Worm (Caenorhabditis elegans) whole organism, L2 larva: ENCODE measurements around the gene F54E2.2.

Experiments used
- C34F6.9 ChIP-seq: fragments of 150-350 bp; optimal IDR thresholded peaks from 2 replicates; lab custom pipeline; 2014; ENCODE audit warnings: missing biosample characterization, missing genetic modification characterization
- F13H6.1 ChIP-seq: sonication (generic microtip); optimal IDR thresholded peaks from 2 replicates; lab custom pipeline; 2016; ENCODE audit warnings: missing genetic modification characterization, missing compliant biosample characterization
- Y55F3AM.14 ChIP-seq: fragments of 200-800 bp; sonication (Bioruptor generic); optimal IDR thresholded peaks from 2 replicates; lab custom pipeline; 2018; ENCODE audit warnings: mild to moderate bottlenecking, missing genetic modification characterization, missing compliant biosample characterization
- ZK546.5 ChIP-seq: sonication (generic microtip); optimal IDR thresholded peaks from 2 replicates; lab custom pipeline; 2017; ENCODE audit warnings: missing biosample characterization, missing genetic modification characterization
- alr-1 ChIP-seq: fragments of 150-350 bp; optimal IDR thresholded peaks from 2 replicates; lab custom pipeline; 2014; ENCODE audit warnings: missing biosample characterization, missing genetic modification characterization
- aly-2 ChIP-seq: fragments of 150-350 bp; optimal IDR thresholded peaks from 2 replicates; lab custom pipeline; 2014; ENCODE audit warnings: missing biosample characterization, missing genetic modification characterization
- ama-1 ChIP-seq: fragments of 150-350 bp; optimal IDR thresholded peaks from 2 replicates; lab custom pipeline; 2018; ENCODE audit warnings: inconsistent platforms
- ceh-82 ChIP-seq: fragments of 150-350 bp; optimal IDR thresholded peaks from 2 replicates; lab custom pipeline; 2014; ENCODE audit warnings: missing biosample characterization, missing genetic modification characterization
- crh-2 ChIP-seq: sonication (generic microtip); optimal IDR thresholded peaks from 2 replicates; lab custom pipeline; 2017; ENCODE audit warnings: missing biosample characterization, missing genetic modification characterization
- dmd-4 ChIP-seq: sonication (generic microtip); optimal IDR thresholded peaks from 2 replicates; lab custom pipeline; 2017; ENCODE audit warnings: missing biosample characterization, missing genetic modification characterization
- fos-1 ChIP-seq: fragments of 150-350 bp; optimal IDR thresholded peaks from 2 replicates; lab custom pipeline; 2014; ENCODE audit warnings: missing biosample characterization, missing genetic modification characterization
- lin-11 ChIP-seq: fragments of 150-350 bp; sonication (generic microtip); optimal IDR thresholded peaks from 2 replicates; lab custom pipeline; 2014; ENCODE audit warnings: missing biosample characterization, missing genetic modification characterization, inconsistent platforms, mixed read lengths
- lin-39 ChIP-seq: fragments of 150-350 bp; optimal IDR thresholded peaks from 2 replicates; lab custom pipeline; 2014; ENCODE audit warnings: missing biosample characterization, missing genetic modification reagents, missing genetic modification characterization
- mdl-1 ChIP-seq, 2 experiments: fragments of 150-350 bp in 1 of 2; sonication (generic microtip) in 1 of 2; optimal IDR thresholded peaks; 2 replicates each; lab custom pipeline; 2017; ENCODE audit warnings: missing biosample characterization in 2 of 2, missing genetic modification characterization in 2 of 2
- nhr-12 ChIP-seq: fragments of 150-350 bp; optimal IDR thresholded peaks from 2 replicates; lab custom pipeline; 2014; ENCODE audit warnings: missing biosample characterization, missing genetic modification characterization
- nhr-129 ChIP-seq: fragments of 150-350 bp; optimal IDR thresholded peaks from 2 replicates; lab custom pipeline; 2014; ENCODE audit warnings: missing biosample characterization, missing genetic modification characterization
- nhr-23 ChIP-seq: fragments of 150-350 bp; optimal IDR thresholded peaks from 2 replicates; lab custom pipeline; 2014; ENCODE audit warnings: missing biosample characterization, missing genetic modification reagents, missing genetic modification characterization
- nhr-25 ChIP-seq: fragments of 150-350 bp; sonication (generic microtip); optimal IDR thresholded peaks from 3 replicates; lab custom pipeline; 2014; ENCODE audit warnings: missing biosample characterization, missing genetic modification characterization
- nhr-6 ChIP-seq: fragments of 150-350 bp; optimal IDR thresholded peaks from 2 replicates; lab custom pipeline; 2014; ENCODE audit warnings: missing biosample characterization, missing genetic modification characterization
- peb-1 ChIP-seq: fragments of 150-350 bp; optimal IDR thresholded peaks from 2 replicates; lab custom pipeline; 2014; ENCODE audit warnings: missing biosample characterization, missing genetic modification characterization
- skn-1 ChIP-seq: sonication (generic microtip); optimal IDR thresholded peaks from 2 replicates; lab custom pipeline; 2017; ENCODE audit warnings: missing biosample characterization, missing genetic modification characterization
- sma-9 ChIP-seq, 2 experiments: fragments of 150-350 bp in 1 of 2; sonication (generic microtip) in 1 of 2; optimal IDR thresholded peaks; 2 replicates each; lab custom pipeline; 2014 to 2016; ENCODE audit warnings: missing genetic modification characterization in 2 of 2, mild to moderate bottlenecking in 1 of 2, missing biosample characterization in 1 of 2, missing compliant biosample characterization in 1 of 2, missing genetic modification reagents in 1 of 2, moderate library complexity in 1 of 2
- unc-39 ChIP-seq: fragments of 150-350 bp; optimal IDR thresholded peaks from 2 replicates; lab custom pipeline; 2014; ENCODE audit warnings: missing biosample characterization, missing genetic modification characterization
- unc-55 ChIP-seq: fragments of 150-350 bp; sonication (generic microtip); optimal IDR thresholded peaks from 3 replicates; lab custom pipeline; 2014; ENCODE audit warnings: missing biosample characterization, missing genetic modification reagents, missing genetic modification characterization
- unc-62 ChIP-seq: fragments of 150-350 bp; optimal IDR thresholded peaks from 2 replicates; lab custom pipeline; 2014; ENCODE audit warnings: missing biosample characterization, missing genetic modification reagents, missing genetic modification characterization
- zag-1 ChIP-seq: fragments of 150-350 bp; optimal IDR thresholded peaks from 2 replicates; lab custom pipeline; 2014; ENCODE audit warnings: missing biosample characterization, missing genetic modification characterization
- ztf-1 ChIP-seq: fragments of 200-800 bp; sonication (Bioruptor generic); conservative IDR thresholded peaks from 2 replicates; pipeline ENCODE4 v1.3.6; 2022; ENCODE audit warnings: missing genetic modification characterization, missing compliant biosample characterization
- ztf-11 ChIP-seq: sonication (generic microtip); optimal IDR thresholded peaks from 2 replicates; lab custom pipeline; 2017; ENCODE audit warnings: missing biosample characterization, missing genetic modification characterization
- ztf-4 ChIP-seq: fragments of 150-350 bp; optimal IDR thresholded peaks from 2 replicates; lab custom pipeline; 2014; ENCODE audit warnings: missing biosample characterization, missing genetic modification characterization

The F54E2.2 gene

ce11 chrV:2799172-2799869 lies 3.2 kb downstream of the F54E2.2 start:
- TF ChIP-seq unc-55 (GFP tag; lab: Kevin White, UChicago), result no peak
- no peak for TF ChIP-seq nhr-23 (tag; lab: Kevin White, UChicago)
- TF ChIP-seq mdl-1 (tag; optimal IDR thresholded peaks at IDR 0.05; lab: Kevin White, UChicago), result no peak
- TF ChIP-seq ztf-11 (tag; lab: Kevin White, UChicago), result no peak
- TF ChIP-seq lin-11 (tag; lab: Kevin White, UChicago), result no peak
- TF ChIP-seq aly-2 (tag; lab: Kevin White, UChicago), result no peak
- no peak for TF ChIP-seq unc-62
- no peak for TF ChIP-seq peb-1 (tag; lab: Kevin White, UChicago)
- TF ChIP-seq dmd-4 (tag; lab: Kevin White, UChicago), result no peak
- no peak for TF ChIP-seq ama-1
- TF ChIP-seq, all 48 proteins: peak for 0

- no peak for TF ChIP-seq unc-62
- no peak for TF ChIP-seq C34F6.9 (tag; lab: Kevin White, UChicago)
- TF ChIP-seq fos-1 (tag; lab: Kevin White, UChicago), result no peak
- no peak for TF ChIP-seq ZK546.5 (tag; lab: Kevin White, UChicago)
- TF ChIP-seq nhr-6 (tag; lab: Kevin White, UChicago), result no peak
- TF ChIP-seq zag-1 (tag; lab: Kevin White, UChicago), result no peak
- no peak for TF ChIP-seq ztf-11 (tag; lab: Kevin White, UChicago)
- no peak for TF ChIP-seq sma-9 (GFP tag; optimal IDR thresholded peaks at IDR 0.05; lab: Kevin White, UChicago)
- no peak for TF ChIP-seq sma-9 (tag; optimal IDR thresholded peaks at IDR 0.05; lab: Kevin White, UChicago)
- TF ChIP-seq ama-1, result no peak
- no peak for TF ChIP-seq nhr-12 (tag; lab: Kevin White, UChicago)
- no peak for TF ChIP-seq mdl-1 (tag; optimal IDR thresholded peaks at IDR 0.05; lab: Kevin White, UChicago)
- no peak for TF ChIP-seq nhr-25 (tag; lab: Kevin White, UChicago)
- no peak for TF ChIP-seq dmd-4 (tag; lab: Kevin White, UChicago)
- no peak for TF ChIP-seq lin-39 (tag; lab: Kevin White, UChicago)
- TF ChIP-seq Y55F3AM.14, result no peak
Observed at ce11 chrV:2800676-2801075, 4.6 kb downstream of the F54E2.2 start.

- no peak for TF ChIP-seq ztf-1 (GFP tag; lab: Robert Waterston, UW)
- TF ChIP-seq nhr-129, result peak; percentile 43
- TF ChIP-seq nhr-6 (tag; lab: Kevin White, UChicago), result no peak
Observed at ce11 chrV:2801955-2802354, 5.9 kb downstream of the F54E2.2 start.

ce11 chrV:2803258-2803657 lies 7.2 kb downstream of the F54E2.2 start:
- TF ChIP-seq dmd-4 (tag; lab: Kevin White, UChicago) (no peak), mdl-1 (tag; optimal IDR thresholded peaks at IDR 0.05; lab: Kevin White, UChicago) (no peak), ceh-82 (tag; lab: Kevin White, UChicago) (no peak), crh-2 (tag; lab: Kevin White, UChicago) (no peak), ztf-1 (GFP tag; lab: Robert Waterston, UW) (no peak), unc-62 (no peak), skn-1 (no peak), ama-1 (no peak), nhr-23 (tag; lab: Kevin White, UChicago) (no peak), ztf-4 (no peak), peb-1 (tag; lab: Kevin White, UChicago) (no peak), ztf-11 (tag; lab: Kevin White, UChicago) (no peak)

- no peak for TF ChIP-seq ztf-4
- TF ChIP-seq unc-39 (tag; lab: Kevin White, UChicago), result no peak
- TF ChIP-seq dmd-4 (tag; lab: Kevin White, UChicago), result no peak
- no peak for TF ChIP-seq ztf-1 (GFP tag; lab: Robert Waterston, UW)
- no peak for TF ChIP-seq ZK546.5 (tag; lab: Kevin White, UChicago)
- TF ChIP-seq ceh-82 (tag; lab: Kevin White, UChicago), result no peak
- TF ChIP-seq F13H6.1 (tag; lab: Kevin White, UChicago), result no peak
- TF ChIP-seq mdl-1 (tag; optimal IDR thresholded peaks at IDR 0.05; lab: Kevin White, UChicago), result no peak
- TF ChIP-seq skn-1, result no peak
- TF ChIP-seq unc-55 (GFP tag; lab: Kevin White, UChicago), result no peak
- no peak for TF ChIP-seq aly-2 (tag; lab: Kevin White, UChicago)
- no peak for TF ChIP-seq alr-1 (tag; lab: Kevin White, UChicago)
- TF ChIP-seq, all 48 proteins: peak for 0
Observed at ce11 chrV:2807760-2808159, 11.7 kb downstream of the F54E2.2 start, which contains the start of gene ketn-1. ketn-1 (minus strand) TSS chrV:2807860.
